Fruit fly (Drosophila melanogaster): ENCODE measurements around the gene CG43993.

CG43993 gene

DNA sequence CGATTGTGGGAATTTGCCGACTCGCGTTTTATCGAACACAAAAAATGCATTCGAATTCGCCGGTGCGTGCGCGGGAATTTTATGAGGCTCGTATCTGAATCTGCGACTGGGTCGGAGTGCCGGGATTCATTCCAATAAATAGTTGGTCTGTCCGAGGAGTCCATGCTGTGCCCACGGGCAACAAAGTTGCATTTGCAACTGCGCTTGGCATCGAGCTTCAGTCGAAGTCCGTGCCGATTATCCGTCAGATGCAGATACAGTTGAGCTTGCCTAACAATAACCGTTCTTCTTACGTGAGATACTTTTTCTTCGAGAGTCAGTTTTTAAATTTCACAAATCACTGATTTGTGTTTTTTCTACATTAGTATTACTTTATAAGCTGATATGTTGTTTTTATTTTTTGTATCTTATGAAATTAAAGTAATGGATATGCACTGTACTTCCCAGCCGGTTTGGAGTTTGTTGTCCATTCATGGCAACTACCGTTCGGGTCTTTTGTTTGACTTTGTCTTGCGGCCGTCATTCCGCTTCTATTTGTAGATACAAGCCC, 26.0 kb downstream of the CG43993 start:
- TF ChIP-seq CTCF (optimal IDR thresholded peaks at IDR 0.05) (no peak), CG8478 (optimal IDR thresholded peaks at IDR 0.05) (no peak)

DNA sequence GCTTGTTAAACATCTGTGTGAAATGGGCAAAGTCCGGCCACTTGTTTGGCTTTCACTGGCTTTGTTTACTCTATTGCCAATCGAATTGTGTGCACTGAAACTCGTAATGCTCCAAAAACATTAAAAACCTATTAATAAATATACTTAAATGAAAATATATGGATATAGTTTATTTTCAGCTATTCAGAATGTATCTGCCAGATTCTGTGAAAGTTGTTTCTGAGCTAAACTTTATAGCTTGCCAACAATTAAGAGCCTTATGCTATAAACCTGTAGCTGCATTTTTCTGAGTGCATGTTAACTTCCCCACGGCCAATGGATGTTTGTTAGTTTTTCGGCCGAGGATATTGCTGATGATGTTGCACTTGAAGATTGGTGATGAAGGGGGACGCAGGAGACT, 27.7 kb downstream of the CG43993 start:
- TF ChIP-seq CG8478 (optimal IDR thresholded peaks at IDR 0.05) (no peak), CTCF (optimal IDR thresholded peaks at IDR 0.05) (no peak)

DNA sequence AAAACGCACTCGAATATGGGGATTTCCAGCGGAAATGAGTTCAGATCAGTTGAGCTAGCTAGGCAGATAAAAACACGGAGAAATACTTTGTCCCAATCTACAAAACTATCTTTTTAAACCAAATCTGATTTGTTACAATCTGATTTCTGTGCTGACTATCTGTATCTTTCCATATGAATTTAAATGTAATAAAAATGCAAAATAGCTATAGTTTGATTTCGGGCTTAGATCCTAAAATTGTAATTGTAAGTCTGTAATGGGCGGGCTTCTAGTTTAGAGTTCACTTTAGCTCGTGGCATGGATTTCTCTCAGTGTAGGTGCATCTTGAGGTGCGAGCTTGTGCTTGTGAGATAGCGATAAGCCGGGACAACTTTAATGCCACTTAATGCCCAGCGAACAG, 29.9 kb downstream of the CG43993 start:
- TF ChIP-seq CTCF (optimal IDR thresholded peaks at IDR 0.05) (no peak), CG8478 (optimal IDR thresholded peaks at IDR 0.05) (no peak)

DNA sequence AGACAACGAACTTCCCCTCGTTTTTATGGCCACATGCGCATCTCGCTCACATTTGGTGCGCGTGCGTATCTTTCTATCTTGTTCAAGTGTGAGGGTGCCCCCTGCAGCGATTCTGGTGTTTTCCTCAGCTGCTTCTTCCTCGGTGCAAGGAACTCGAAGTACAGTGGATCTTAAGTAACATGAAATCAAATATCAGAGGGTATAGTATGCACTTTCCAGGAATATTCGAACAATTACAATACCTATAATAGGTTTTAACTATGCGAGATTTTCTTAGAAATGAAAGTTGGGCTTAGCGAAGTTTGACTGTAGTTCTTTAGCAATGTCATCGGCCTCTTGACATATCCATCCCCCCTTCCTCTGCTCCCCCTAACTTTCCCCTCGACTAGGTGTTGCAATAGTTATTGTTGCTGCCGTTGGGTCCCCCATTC, 30.4 kb downstream of the CG43993 start:
- TF ChIP-seq CG8478 (optimal IDR thresholded peaks at IDR 0.05) (no peak), CTCF (optimal IDR thresholded peaks at IDR 0.05) (no peak)

DNA sequence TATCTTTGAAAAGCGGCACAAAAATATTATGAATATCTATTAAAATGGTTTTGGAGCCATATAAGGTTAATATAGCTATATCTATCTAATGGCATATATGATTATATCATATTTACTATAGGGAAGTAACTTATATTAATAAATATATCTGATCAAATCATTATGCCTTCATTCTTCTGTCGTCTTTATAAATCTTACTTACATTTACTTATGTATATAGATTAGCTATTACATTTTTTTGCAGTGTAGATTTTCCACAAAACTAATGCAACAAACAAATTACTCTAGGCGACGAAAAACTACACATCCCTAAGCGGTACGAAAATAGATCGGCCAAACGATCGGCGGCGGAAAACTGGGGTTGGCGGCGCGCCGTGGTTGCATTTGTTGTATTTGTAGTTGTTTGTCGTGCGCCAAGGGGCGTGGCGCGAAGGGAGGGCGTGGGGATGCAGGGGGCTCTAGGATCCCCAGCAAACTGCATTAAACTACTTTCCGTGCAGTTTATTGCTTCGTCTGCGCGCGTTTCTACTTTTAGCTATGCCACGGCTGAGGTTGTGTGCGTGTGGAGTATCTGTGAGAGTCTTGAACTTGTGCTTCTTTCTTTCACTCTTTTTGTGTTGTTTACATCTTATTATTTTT, 31.2 kb downstream of the CG43993 start:
- no peak for TF ChIP-seq CG8478 (optimal IDR thresholded peaks at IDR 0.05)
- TF ChIP-seq CTCF (optimal IDR thresholded peaks at IDR 0.05): no peak

DNA sequence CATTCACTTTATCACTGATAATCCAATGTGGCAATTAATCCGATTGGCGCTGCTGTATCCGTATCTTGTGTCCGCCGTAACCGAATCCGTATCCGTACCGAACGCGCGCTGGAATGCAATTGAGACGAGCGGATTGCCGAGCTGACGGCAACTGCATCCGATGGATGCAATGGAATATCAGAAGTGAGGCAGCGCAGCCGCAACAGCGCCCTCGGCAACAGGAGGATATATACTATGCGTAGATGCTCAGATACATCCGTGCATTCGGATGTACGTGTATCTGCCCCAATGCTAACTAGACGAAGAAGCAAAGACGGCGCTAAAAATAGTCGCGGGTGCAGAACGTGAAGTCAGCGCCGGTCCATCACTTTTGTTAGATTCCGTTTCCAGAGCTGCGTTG, 32.4 kb downstream of the CG43993 start, which contains the start of gene rols:
Gene rols (minus strand): TSS at position 101 of the 400 bp plus-strand sequence.
- TF ChIP-seq CTCF (optimal IDR thresholded peaks at IDR 0.05) (no peak), CG8478 (optimal IDR thresholded peaks at IDR 0.05) (no peak)

DNA sequence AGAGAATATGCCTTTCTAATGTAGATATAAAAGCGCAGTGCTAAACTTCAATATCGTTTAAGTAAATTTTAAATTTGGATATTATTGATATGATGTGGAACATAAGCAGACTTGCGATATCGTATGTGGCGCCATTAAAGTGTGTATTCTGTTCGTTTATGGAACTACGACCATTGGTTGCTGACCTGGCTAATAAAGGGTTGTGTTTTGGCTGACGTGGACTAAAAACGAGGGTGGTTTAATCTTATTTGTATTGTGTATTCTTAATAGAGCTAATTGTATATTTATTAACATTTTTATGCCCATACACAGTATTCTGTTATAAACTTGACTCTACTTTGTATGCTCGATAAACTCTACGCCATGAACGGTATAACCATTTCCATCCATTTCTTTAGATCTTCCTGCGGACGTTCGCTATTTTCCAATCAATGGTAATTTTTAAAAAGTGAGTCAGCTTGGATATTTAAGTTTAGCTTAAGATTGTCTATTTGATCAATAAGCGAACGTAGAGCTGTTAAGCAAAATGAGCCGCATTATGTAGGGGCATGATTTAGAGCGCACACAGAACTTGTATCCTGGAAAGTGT, 34.4 kb downstream of the CG43993 start:
- TF ChIP-seq CTCF (optimal IDR thresholded peaks at IDR 0.05) (peak; percentile 94 to 95), CG8478 (optimal IDR thresholded peaks at IDR 0.05) (no peak)

DNA sequence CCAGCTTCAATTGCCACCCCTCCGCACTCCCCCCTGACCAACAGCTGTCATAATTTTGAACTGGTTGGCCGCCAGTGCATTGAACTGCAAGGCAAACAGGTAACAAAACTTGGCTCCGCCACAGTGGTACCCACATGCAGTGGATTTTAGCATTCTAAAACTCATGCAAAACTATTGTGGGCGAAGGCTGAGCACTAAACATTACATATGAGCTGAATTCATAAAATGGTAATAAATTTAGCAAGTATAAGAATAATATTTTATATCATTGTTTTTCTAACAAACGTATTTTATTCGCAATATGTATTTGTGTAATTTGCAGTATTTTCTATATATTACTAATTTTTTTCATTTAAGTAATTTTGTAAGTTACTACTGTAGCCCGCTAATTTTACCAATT, 40.0 kb downstream of the CG43993 start:
- TF ChIP-seq CTCF (optimal IDR thresholded peaks at IDR 0.05) (no peak), CG8478 (optimal IDR thresholded peaks at IDR 0.05) (no peak)

DNA sequence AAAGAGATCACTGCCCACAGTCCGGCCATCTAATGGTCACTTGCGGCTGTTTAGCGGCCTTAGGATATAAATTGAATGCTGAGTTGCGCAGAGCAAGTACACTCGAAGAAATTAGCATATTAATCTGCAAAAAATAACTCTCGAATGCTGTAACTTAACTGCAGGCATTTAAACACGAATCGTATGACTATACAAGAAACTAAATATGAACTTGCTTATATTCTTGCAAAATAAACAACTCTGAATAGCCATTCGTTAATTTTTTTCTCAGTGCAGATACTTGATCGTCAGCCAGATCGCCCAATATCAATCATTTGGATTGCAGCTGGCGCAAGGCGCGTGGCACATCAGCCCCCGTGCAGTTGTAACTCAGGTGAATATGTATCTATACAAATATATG, 40.7 kb downstream of the CG43993 start:
- TF ChIP-seq CTCF (optimal IDR thresholded peaks at IDR 0.05) (no peak), CG8478 (optimal IDR thresholded peaks at IDR 0.05) (no peak)

DNA sequence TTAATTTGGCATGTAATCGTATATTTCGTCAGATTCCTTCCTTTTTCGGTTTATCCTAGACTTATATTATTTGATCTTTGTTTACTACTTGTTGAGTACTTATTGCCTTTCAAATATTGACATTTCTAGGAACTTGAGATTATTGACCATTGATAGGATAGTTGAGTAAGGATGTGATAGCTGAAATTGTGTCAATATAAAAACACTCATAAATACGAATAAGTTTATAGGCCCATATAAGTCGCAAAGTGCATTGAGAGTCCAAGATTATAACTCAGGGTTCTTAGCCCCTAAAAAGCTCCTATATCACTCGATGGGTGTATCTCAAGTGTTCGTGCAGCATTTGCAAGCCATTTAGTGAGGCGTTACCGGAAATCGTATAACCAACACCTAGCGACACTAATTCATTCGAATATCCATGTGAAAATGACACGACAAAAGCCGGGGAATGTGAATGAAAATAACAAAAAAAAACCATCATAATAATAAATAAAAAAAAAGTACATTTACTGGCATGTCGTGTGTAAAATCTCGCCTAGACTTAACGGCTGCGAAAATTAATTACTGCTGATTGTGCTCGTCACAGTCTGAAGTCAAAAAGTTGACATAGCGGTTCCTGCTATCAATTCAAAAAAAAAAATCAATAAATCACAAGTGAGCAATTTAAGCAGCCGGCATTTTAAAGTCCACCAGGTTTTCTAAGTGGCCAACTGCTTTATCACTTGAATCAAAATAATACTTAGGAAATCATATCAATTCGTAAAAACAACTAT, 41.7 kb downstream of the CG43993 start:
- TF ChIP-seq CTCF (optimal IDR thresholded peaks at IDR 0.05): no peak
- no peak for TF ChIP-seq CG8478 (optimal IDR thresholded peaks at IDR 0.05)

DNA sequence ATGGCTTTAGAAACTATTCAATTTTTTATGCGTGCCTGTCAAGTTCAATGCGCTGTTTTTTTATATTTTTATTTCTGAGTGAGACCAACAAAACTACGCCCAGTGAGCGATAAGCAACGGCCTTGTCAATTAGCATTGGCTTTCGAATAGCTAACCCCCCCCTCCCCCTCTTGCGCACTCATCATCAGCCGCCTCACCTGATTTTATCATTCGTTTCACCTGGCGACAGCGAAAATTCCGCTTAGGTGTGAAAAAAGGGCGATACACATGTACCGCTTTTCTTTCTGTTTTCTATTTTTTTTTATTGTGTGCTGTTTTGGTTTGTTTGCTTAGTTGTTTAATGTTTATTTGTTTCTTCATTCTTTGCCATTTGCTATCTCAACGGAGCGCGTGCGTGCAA, 42.6 kb downstream of the CG43993 start:
- TF ChIP-seq CTCF (optimal IDR thresholded peaks at IDR 0.05) (no peak), CG8478 (optimal IDR thresholded peaks at IDR 0.05) (no peak)

DNA sequence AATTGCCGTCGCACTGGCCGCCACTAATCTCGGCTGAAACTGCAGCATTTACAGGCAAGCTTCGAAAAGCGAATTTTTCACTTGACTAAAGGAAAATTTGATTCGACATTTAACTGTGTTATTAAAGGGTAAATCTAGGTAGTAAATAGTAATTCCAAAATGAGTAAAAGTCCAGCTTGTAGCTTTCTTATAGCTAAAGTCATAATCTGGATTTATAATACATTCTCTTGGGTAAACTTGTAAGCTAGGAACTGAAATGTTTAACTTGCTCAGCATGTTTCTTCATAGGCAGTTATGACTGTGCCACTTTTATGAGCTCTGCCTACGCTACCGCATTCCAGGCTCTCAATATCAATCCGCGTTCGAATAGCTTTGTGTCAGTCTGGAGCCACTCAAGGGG, 44.0 kb downstream of the CG43993 start:
- TF ChIP-seq CG8478 (optimal IDR thresholded peaks at IDR 0.05) (no peak), CTCF (optimal IDR thresholded peaks at IDR 0.05) (no peak)

DNA sequence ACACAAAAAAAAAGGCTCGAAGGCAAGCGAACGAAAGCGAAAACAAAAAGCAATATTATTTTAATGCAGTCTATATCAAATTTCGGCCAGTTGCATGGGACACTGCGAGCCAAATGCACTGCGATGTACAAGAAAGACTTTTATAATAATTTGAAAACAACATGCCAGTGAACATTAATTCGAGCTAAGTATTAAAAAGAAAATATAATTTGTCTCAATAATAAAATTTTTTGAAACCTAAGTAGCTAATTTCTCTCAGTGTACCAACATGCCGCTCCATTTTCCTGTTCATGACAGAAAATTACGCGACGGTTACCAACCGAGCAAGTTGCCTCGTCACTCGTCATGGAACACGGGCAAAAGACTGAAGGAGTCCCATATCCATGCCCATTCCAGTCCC, 45.0 kb downstream of the CG43993 start:
- TF ChIP-seq CTCF (optimal IDR thresholded peaks at IDR 0.05) (no peak), CG8478 (optimal IDR thresholded peaks at IDR 0.05) (no peak)

DNA sequence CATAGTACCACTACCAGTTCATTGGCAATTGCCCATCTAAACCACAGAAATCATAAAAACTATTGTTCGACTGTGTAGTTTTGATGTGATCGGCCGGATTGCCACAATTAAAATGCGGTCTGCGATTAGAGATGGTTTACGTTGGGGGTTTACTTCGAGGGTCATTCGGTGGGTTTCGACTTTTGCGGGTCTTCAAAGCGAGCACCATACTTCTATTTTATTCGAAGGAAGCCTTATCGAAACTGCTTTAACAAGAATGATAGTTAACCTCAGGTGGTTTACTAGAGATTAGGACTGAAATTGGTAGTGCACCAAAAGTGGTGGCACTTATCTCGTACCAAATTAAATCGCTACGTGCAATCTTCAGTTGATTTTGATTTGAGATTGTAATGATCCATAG, 45.6 kb downstream of the CG43993 start:
- no peak for TF ChIP-seq CG8478 (optimal IDR thresholded peaks at IDR 0.05)
- TF ChIP-seq CTCF (optimal IDR thresholded peaks at IDR 0.05): no peak

DNA sequence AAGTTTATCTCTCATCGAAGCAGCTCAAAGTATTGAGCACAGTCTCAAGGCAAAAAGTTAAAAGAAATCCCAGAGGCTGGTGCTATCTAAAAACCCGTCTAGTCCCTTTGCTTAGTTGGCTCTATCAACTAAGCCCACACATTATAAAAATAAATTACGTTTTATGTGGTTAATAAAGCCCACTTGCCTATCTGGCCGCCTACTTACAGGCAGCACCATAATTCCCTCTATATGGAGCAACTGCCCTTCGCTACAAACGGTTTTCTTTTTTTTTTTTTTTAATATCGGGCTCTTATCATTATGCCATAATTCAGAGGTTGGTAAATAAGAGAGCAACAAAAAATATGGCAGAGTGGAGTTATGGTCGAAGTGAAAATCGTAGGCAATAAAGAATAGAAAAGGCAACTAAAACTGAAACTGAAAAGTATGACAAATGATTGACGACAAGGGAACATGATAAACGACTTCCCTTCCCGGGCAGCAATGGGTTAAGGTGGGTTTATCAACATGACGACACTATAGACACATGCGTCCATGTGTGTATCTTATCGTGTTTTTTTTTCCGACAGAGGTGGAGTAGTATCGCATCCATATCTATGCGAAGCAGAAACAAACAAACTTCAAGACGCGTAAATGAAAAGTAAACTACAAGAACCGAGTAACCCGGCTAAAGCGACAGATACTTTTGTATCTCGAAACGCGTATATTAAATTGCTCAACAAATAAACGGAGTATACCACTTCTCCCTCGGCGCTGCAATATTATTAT, 46.4 kb downstream of the CG43993 start:
- TF ChIP-seq CTCF (optimal IDR thresholded peaks at IDR 0.05): no peak
- TF ChIP-seq CG8478 (optimal IDR thresholded peaks at IDR 0.05): no peak

All from S2 (cell line).